Fruit fly (Drosophila melanogaster) whole organism, prepupa: ENCODE results near the gene Larp7.

Experiments
- Blimp-1 ChIP-seq: fragments of 200-800 bp; sonication (Bioruptor generic); optimal IDR thresholded peaks from 3 replicates; lab custom pipeline; 2017; ENCODE audit warnings: missing biosample characterization, missing genetic modification characterization, mild to moderate bottlenecking, moderate library complexity, missing genetic modification reagents
- CG10631 ChIP-seq: fragments of 200-800 bp; sonication (Bioruptor generic); optimal IDR thresholded peaks from 2 replicates; lab custom pipeline; 2016; ENCODE audit warnings: missing biosample characterization, missing genetic modification characterization
- CG11762 ChIP-seq: fragments of 200-800 bp; sonication (Bioruptor generic); optimal IDR thresholded peaks from 3 replicates; lab custom pipeline; 2016; ENCODE audit warnings: missing biosample characterization, missing genetic modification characterization; ENCODE audit not compliant: insufficient read depth
- CG11902 ChIP-seq: fragments of 200-800 bp; sonication (Bioruptor generic); optimal IDR thresholded peaks from 3 replicates; lab custom pipeline; 2016; ENCODE audit warnings: missing biosample characterization, missing genetic modification characterization
- CG15336 ChIP-seq: fragments of 200-800 bp; sonication (Bioruptor generic); IDR thresholded peaks from 2 replicates; pipeline ENCODE4 v1.3.6; 2022; ENCODE audit warnings: missing biosample characterization, missing genetic modification characterization
- CG1621 ChIP-seq: fragments of 200-800 bp; sonication (Bioruptor generic); optimal IDR thresholded peaks from 3 replicates; lab custom pipeline; 2018; ENCODE audit warnings: missing biosample characterization, mild to moderate bottlenecking, missing genetic modification characterization
- CG16779 ChIP-seq: fragments of 200-800 bp; sonication (Bioruptor generic); optimal IDR thresholded peaks from 3 replicates; lab custom pipeline; 2017; ENCODE audit warnings: missing biosample characterization, mild to moderate bottlenecking, missing genetic modification characterization
- CG3032 ChIP-seq: fragments of 200-800 bp; optimal IDR thresholded peaks from 2 replicates; lab custom pipeline; 2019; ENCODE audit warnings: missing biosample characterization, mild to moderate bottlenecking, missing genetic modification characterization, moderate library complexity
- CG31627 ChIP-seq: fragments of 200-800 bp; sonication (Bioruptor generic); optimal IDR thresholded peaks from 3 replicates; lab custom pipeline; 2016; ENCODE audit warnings: missing biosample characterization, missing genetic modification characterization
- CG32006 ChIP-seq: fragments of 200-800 bp; sonication (Bioruptor generic); optimal IDR thresholded peaks from 3 replicates; lab custom pipeline; 2017; ENCODE audit warnings: missing biosample characterization, mild to moderate bottlenecking, missing genetic modification characterization
- CG34406 ChIP-seq: fragments of 200-800 bp; sonication (Bioruptor generic); optimal IDR thresholded peaks from 3 replicates; lab custom pipeline; 2016; ENCODE audit warnings: missing biosample characterization, missing genetic modification characterization
- CG3919 ChIP-seq: fragments of 200-800 bp; sonication (Bioruptor generic); optimal IDR thresholded peaks from 3 replicates; lab custom pipeline; 2016; ENCODE audit warnings: missing biosample characterization, missing genetic modification characterization
- CG4318 ChIP-seq: fragments of 200-800 bp; sonication (Bioruptor generic); optimal IDR thresholded peaks from 3 replicates; lab custom pipeline; 2017; ENCODE audit warnings: missing biosample characterization, mild to moderate bottlenecking, missing genetic modification characterization
- CG6163 ChIP-seq: fragments of 200-800 bp; sonication (Bioruptor generic); IDR thresholded peaks from 3 replicates; pipeline ENCODE4 v1.3.6; 2022; ENCODE audit warnings: missing biosample characterization, missing genetic modification characterization
- CG6276 ChIP-seq: fragments of 200-800 bp; sonication (Bioruptor generic); optimal IDR thresholded peaks from 2 replicates; lab custom pipeline; 2017; ENCODE audit warnings: missing biosample characterization, mild to moderate bottlenecking, missing genetic modification characterization
- CG6792 ChIP-seq: fragments of 200-800 bp; sonication (Bioruptor generic); optimal IDR thresholded peaks from 3 replicates; lab custom pipeline; 2016; ENCODE audit warnings: missing biosample characterization, missing genetic modification characterization
- CG6808 ChIP-seq: fragments of 200-800 bp; sonication (Bioruptor generic); optimal IDR thresholded peaks from 3 replicates; lab custom pipeline; 2017; ENCODE audit warnings: missing biosample characterization, missing genetic modification characterization, mild to moderate bottlenecking, moderate library complexity, missing genetic modification reagents
- CG6854 ChIP-seq: fragments of 200-800 bp; sonication (Bioruptor generic); optimal IDR thresholded peaks from 2 replicates; lab custom pipeline; 2017; ENCODE audit warnings: missing biosample characterization, mild to moderate bottlenecking, missing genetic modification characterization
- CG8119 ChIP-seq: fragments of 200-800 bp; sonication (Bioruptor generic); IDR thresholded peaks from 3 replicates; pipeline ENCODE4 v1.3.6; 2022; ENCODE audit warnings: missing biosample characterization, missing genetic modification characterization
- CG8319 ChIP-seq: fragments of 200-800 bp; sonication (Bioruptor generic); optimal IDR thresholded peaks from 3 replicates; lab custom pipeline; 2016; ENCODE audit warnings: missing biosample characterization, missing genetic modification characterization
- CG8632 ChIP-seq: fragments of 200-800 bp; sonication (Bioruptor generic); optimal IDR thresholded peaks from 3 replicates; lab custom pipeline; 2016; ENCODE audit warnings: missing biosample characterization, missing genetic modification characterization
- CG9139 ChIP-seq: fragments of 200-800 bp; sonication (Bioruptor generic); optimal IDR thresholded peaks from 3 replicates; lab custom pipeline; 2017; ENCODE audit warnings: missing biosample characterization, mild to moderate bottlenecking, missing genetic modification characterization
- Eip75B ChIP-seq: fragments of 200-800 bp; sonication (Bioruptor generic); optimal IDR thresholded peaks from 3 replicates; lab custom pipeline; 2016; ENCODE audit warnings: missing biosample characterization, missing genetic modification characterization
- Eip93F ChIP-seq: fragments of 200-800 bp; sonication (Bioruptor generic); optimal IDR thresholded peaks from 2 replicates; lab custom pipeline; 2016; ENCODE audit warnings: missing biosample characterization, mild to moderate bottlenecking, missing genetic modification characterization
- Ets96B ChIP-seq: fragments of 200-800 bp; optimal IDR thresholded peaks from 2 replicates; lab custom pipeline; 2019; ENCODE audit warnings: missing biosample characterization, mild to moderate bottlenecking, missing genetic modification characterization, moderate library complexity
- Hr38 ChIP-seq: sonication (Bioruptor generic); optimal IDR thresholded peaks from 2 replicates; lab custom pipeline; 2016; ENCODE audit warnings: missing biosample characterization, missing genetic modification characterization
- Lpt ChIP-seq: fragments of 200-800 bp; sonication (Bioruptor generic); optimal IDR thresholded peaks from 3 replicates; lab custom pipeline; 2016; ENCODE audit warnings: missing biosample characterization, missing genetic modification characterization
- Met ChIP-seq: fragments of 200-800 bp; sonication (Bioruptor generic); optimal IDR thresholded peaks from 3 replicates; lab custom pipeline; 2016; ENCODE audit warnings: missing biosample characterization, missing genetic modification characterization
- OdsH ChIP-seq: fragments of 200-800 bp; sonication (Bioruptor generic); optimal IDR thresholded peaks from 3 replicates; lab custom pipeline; 2016; ENCODE audit warnings: missing biosample characterization, missing genetic modification characterization
- Sox102F ChIP-seq: fragments of 200-800 bp; sonication (Bioruptor generic); optimal IDR thresholded peaks from 2 replicates; lab custom pipeline; 2016; ENCODE audit warnings: missing biosample characterization, mild to moderate bottlenecking, missing genetic modification characterization
- Sox14 ChIP-seq: fragments of 200-800 bp; sonication (Bioruptor generic); optimal IDR thresholded peaks from 3 replicates; lab custom pipeline; 2016; ENCODE audit warnings: missing biosample characterization, missing genetic modification characterization
- Sox15 ChIP-seq: fragments of 200-800 bp; sonication (Bioruptor generic); optimal IDR thresholded peaks from 3 replicates; lab custom pipeline; 2016; ENCODE audit warnings: missing biosample characterization, missing genetic modification characterization
- acj6 ChIP-seq: fragments of 200-800 bp; sonication (Bioruptor generic); optimal IDR thresholded peaks from 3 replicates; lab custom pipeline; 2016; ENCODE audit warnings: missing biosample characterization, missing genetic modification characterization
- cyc ChIP-seq: fragments of 200-800 bp; sonication (Bioruptor generic); optimal IDR thresholded peaks from 3 replicates; lab custom pipeline; 2016; ENCODE audit warnings: missing biosample characterization, missing genetic modification characterization
- dac ChIP-seq: fragments of 200-800 bp; sonication (Bioruptor generic); optimal IDR thresholded peaks from 2 replicates; lab custom pipeline; 2017; ENCODE audit warnings: missing biosample characterization, mild to moderate bottlenecking, missing genetic modification characterization
- fd59A ChIP-seq: fragments of 200-800 bp; sonication (Bioruptor generic); optimal IDR thresholded peaks from 2 replicates; lab custom pipeline; 2017; ENCODE audit warnings: missing biosample characterization, mild to moderate bottlenecking, missing genetic modification characterization, missing genetic modification reagents
- fd85E ChIP-seq: fragments of 200-800 bp; sonication (Bioruptor generic); optimal IDR thresholded peaks from 3 replicates; lab custom pipeline; 2016; ENCODE audit warnings: missing biosample characterization, missing genetic modification characterization
- fkh ChIP-seq: fragments of 200-800 bp; sonication (Bioruptor generic); optimal IDR thresholded peaks from 3 replicates; lab custom pipeline; 2017; ENCODE audit warnings: missing biosample characterization, mild to moderate bottlenecking, missing genetic modification characterization, moderate library complexity
- net ChIP-seq: fragments of 200-800 bp; sonication (Bioruptor generic); optimal IDR thresholded peaks from 3 replicates; lab custom pipeline; 2016; ENCODE audit warnings: missing biosample characterization, missing genetic modification characterization
- pdm3 ChIP-seq: fragments of 200-800 bp; sonication (Bioruptor generic); optimal IDR thresholded peaks from 3 replicates; lab custom pipeline; 2016; ENCODE audit warnings: missing biosample characterization, missing genetic modification characterization
- salr ChIP-seq, 2 experiments: fragments of 200-800 bp; sonication (Bioruptor generic); optimal IDR thresholded peaks; 3 replicates each; lab custom pipeline; 2016 to 2018; ENCODE audit warnings: missing biosample characterization in 2 of 2, missing genetic modification characterization in 2 of 2, mild to moderate bottlenecking in 1 of 2
- spab ChIP-seq: fragments of 200-800 bp; sonication (Bioruptor generic); optimal IDR thresholded peaks from 2 replicates; lab custom pipeline; 2017; ENCODE audit warnings: missing biosample characterization, mild to moderate bottlenecking, missing genetic modification characterization, missing genetic modification reagents
- ss ChIP-seq, 2 experiments: fragments of 200-800 bp; sonication (Bioruptor generic); optimal IDR thresholded peaks; 2 replicates in 1 of 2; 3 replicates in 1 of 2; lab custom pipeline; 2017 to 2018; ENCODE audit warnings: mild to moderate bottlenecking in 2 of 2, missing biosample characterization in 2 of 2, missing genetic modification characterization in 2 of 2, moderate library complexity in 1 of 2
- svp ChIP-seq: fragments of 200-800 bp; sonication (Bioruptor generic); peaks from one replicate; lab custom pipeline; 2016; ENCODE audit warnings: missing biosample characterization, missing genetic modification characterization
- topi ChIP-seq: fragments of 200-800 bp; sonication (Bioruptor generic); optimal IDR thresholded peaks from 3 replicates; lab custom pipeline; 2016; ENCODE audit warnings: missing biosample characterization, missing genetic modification characterization
- vri ChIP-seq: fragments of 200-800 bp; sonication (Bioruptor generic); optimal IDR thresholded peaks from 3 replicates; lab custom pipeline; 2016; ENCODE audit warnings: missing biosample characterization, mild to moderate bottlenecking, missing genetic modification characterization

The Larp7 gene

dm6 chrX:9251212-9251877 is 7.7 kb downstream of the Larp7 start (continued):
- TF ChIP-seq CG31627 (GFP tag; lab: Kevin White, UChicago) (peak; percentile 67), Eip93F (GFP tag; lab: Kevin White, UChicago) (no peak), Eip75B (GFP tag; lab: Kevin White, UChicago) (peak; percentile 45), Hr38 (GFP tag; lab: Kevin White, UChicago) (no peak), CG6792 (GFP tag; lab: Kevin White, UChicago) (peak; percentile 44), pdm3 (GFP tag; lab: Kevin White, UChicago) (peak; percentile 73), CG6276 (peak; percentile 50), net (GFP tag; lab: Kevin White, UChicago) (peak; percentile 53), topi (peak; percentile 72), CG16779 (peak; percentile 22), cyc (peak; percentile 73), Lpt (GFP tag; lab: Kevin White, UChicago) (no peak), CG3919 (GFP tag; lab: Kevin White, UChicago) (peak; percentile 63), CG6854 (no peak), CG10631 (GFP tag; lab: Kevin White, UChicago) (peak; percentile 49), acj6 (peak; percentile 45), CG4318 (GFP tag; lab: Kevin White, UChicago) (peak; percentile 52), svp (GFP tag; lab: Kevin White, UChicago) (peak; percentile 88), CG6808 (peak; percentile 54), CG8119 (peak; percentile 30; the same call in 2 of the 3 replicates), CG6163 (peak; percentile 78), Sox102F (GFP tag; lab: Kevin White, UChicago) (peak; percentile 72), CG32006 (GFP tag; lab: Kevin White, UChicago) (peak; percentile 74), fd85E (GFP tag; lab: Kevin White, UChicago) (peak; percentile 19), CG11762 (GFP tag; lab: Kevin White, UChicago) (peak; percentile 24)

DNA sequence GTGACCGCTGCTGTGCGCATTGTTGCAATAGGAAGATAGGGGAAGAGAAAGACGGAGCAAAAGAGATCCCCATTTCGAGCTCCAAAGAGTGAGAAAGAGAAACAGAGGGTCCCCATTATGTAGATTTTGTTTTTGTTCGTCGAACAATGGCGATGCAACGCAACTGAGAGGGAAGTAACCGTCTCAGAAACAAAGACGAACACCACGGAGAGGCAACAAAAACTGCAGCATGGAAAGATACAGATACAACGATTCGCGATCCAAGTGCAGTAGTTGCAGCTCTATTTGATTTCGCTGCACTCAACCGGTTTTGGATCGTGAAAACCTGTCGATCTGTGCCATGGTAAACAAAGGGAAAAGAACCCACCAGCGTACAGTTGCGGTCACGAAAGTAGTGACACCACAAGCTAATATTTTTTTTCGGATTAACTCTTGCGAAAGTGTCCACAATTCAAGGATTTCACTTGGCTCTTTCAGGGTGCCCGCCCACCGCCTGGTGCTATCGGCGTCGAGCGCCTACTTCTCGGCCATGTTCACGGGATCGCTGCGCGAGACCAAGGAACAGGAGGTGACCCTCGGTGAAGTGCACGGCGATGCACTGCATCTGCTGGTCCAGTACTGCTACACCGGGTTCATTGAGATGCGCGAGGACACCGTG is 8.6 kb downstream of the Larp7 start:
- TF ChIP-seq CG3032 (tag; lab: Kevin White, UChicago), result no peak
- TF ChIP-seq dac, result peak; percentile 9
- TF ChIP-seq CG8632, result peak; percentile 1
- peak; percentile 20 for TF ChIP-seq CG32006 (GFP tag; lab: Kevin White, UChicago)
- no peak for TF ChIP-seq net (GFP tag; lab: Kevin White, UChicago)
- TF ChIP-seq Lpt (GFP tag; lab: Kevin White, UChicago), result no peak
- peak; percentile 12 for TF ChIP-seq topi
- no peak for TF ChIP-seq cyc
- no peak for TF ChIP-seq Met (GFP tag; lab: Kevin White, UChicago)
- TF ChIP-seq fkh (GFP tag; lab: Kevin White, UChicago), result no peak
- no peak for TF ChIP-seq ss (GFP tag; optimal IDR thresholded peaks at IDR 0.05; lab: Kevin White, UChicago)
- peak; percentile 42 for TF ChIP-seq CG1621 (tag; lab: Kevin White, UChicago)
- TF ChIP-seq Sox14 (GFP tag; lab: Kevin White, UChicago), result peak; percentile 64
- no peak for TF ChIP-seq Sox102F (GFP tag; lab: Kevin White, UChicago)
- TF ChIP-seq fd59A (GFP tag; lab: Kevin White, UChicago), result no peak
- peak; percentile 57; the same call in 2 of the 3 replicates for TF ChIP-seq CG6163
- TF ChIP-seq CG9139 (GFP tag; lab: Kevin White, UChicago), result peak; percentile 46
- no peak for TF ChIP-seq CG34406
- no peak for TF ChIP-seq CG11762 (GFP tag; lab: Kevin White, UChicago)
- no peak for TF ChIP-seq Sox15 (GFP tag; lab: Kevin White, UChicago)
- TF ChIP-seq CG4318 (GFP tag; lab: Kevin White, UChicago), result no peak
- no peak for TF ChIP-seq CG6854
- no peak for TF ChIP-seq fd85E (GFP tag; lab: Kevin White, UChicago)
- TF ChIP-seq salr (GFP tag; optimal IDR thresholded peaks at IDR 0.05; lab: Kevin White, UChicago), result no peak
- TF ChIP-seq Blimp-1, result no peak
- no peak for TF ChIP-seq CG11902 (GFP tag; lab: Kevin White, UChicago)
- TF ChIP-seq CG16779, result no peak
- peak; percentile 41; the same call in 1 of the 2 replicates for TF ChIP-seq CG15336 (GFP tag; lab: Robert Waterston, UW)
- no peak for TF ChIP-seq CG8319 (GFP tag; lab: Kevin White, UChicago)
- TF ChIP-seq vri (GFP tag; lab: Kevin White, UChicago), result peak; percentile 13
- TF ChIP-seq Eip93F (GFP tag; lab: Kevin White, UChicago), result no peak
- no peak for TF ChIP-seq OdsH (GFP tag; lab: Kevin White, UChicago)
- TF ChIP-seq CG6276, result no peak
- TF ChIP-seq CG31627 (GFP tag; lab: Kevin White, UChicago), result no peak
- TF ChIP-seq spab (GFP tag; lab: Kevin White, UChicago), result no peak
- no peak for TF ChIP-seq Ets96B (tag; lab: Kevin White, UChicago)
